Fruit fly (Drosophila melanogaster) Kc167 (cell line): ENCODE data around the gene PolQ.

Source experiments
- Sin3A ChIP-seq: fragments of >200 bp; optimal IDR thresholded peaks from 2 replicates; lab custom pipeline; 2018; ENCODE audit warnings: missing external identifiers
- h ChIP-seq: fragments of >200 bp; optimal IDR thresholded peaks from 3 replicates; lab custom pipeline; 2018; ENCODE audit warnings: missing external identifiers
- insv ChIP-seq: fragments of >200 bp; optimal IDR thresholded peaks from 3 replicates; lab custom pipeline; 2018; ENCODE audit warnings: missing external identifiers
- psq ChIP-seq: fragments of >200 bp; optimal IDR thresholded peaks from 2 replicates; lab custom pipeline; 2017; ENCODE audit warnings: missing external identifiers
- ttk ChIP-seq: sonication (Bioruptor generic); optimal IDR thresholded peaks from 2 replicates; lab custom pipeline; 2017; ENCODE audit warnings: missing external identifiers

DNA sequence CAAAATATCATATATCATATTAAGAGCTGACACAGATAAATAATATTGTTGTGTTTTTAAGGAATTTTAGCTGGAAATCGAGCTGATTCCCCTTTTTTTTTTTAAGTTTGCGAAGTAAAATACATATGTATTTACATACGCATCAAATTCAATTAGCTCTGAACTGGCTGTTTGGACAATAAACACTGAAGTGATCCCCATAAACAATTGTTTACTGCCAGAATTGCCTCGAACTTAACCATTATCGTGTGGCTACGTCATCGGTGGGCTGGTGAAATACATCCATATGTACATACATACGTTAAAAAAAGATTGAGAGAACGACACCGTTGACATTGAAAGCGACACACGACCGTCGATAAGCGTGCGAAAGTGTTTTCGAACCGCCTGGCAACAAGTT lies 4.2 kb upstream of the PolQ start:
- no peak for TF ChIP-seq ttk (lab: Kevin White, UChicago)
- TF ChIP-seq psq (lab: Kevin White, UChicago): no peak
- no peak for TF ChIP-seq Sin3A (lab: Kevin White, UChicago)
- TF ChIP-seq h: no peak
- TF ChIP-seq insv (lab: Kevin White, UChicago): no peak
